Worm (Caenorhabditis elegans): ENCODE data around the gene F13E6.2.

F13E6.2 gene

ce11 chrX:10635608-10636007 is 38.5 kb downstream of the F13E6.2 start, which contains the start of gene daf-12:
Gene daf-12, plus strand, starts transcription at chrX:10635908.
- TF ChIP-seq unc-62 (GFP tag; optimal IDR thresholded peaks at IDR 0.05) = no peak

DNA sequence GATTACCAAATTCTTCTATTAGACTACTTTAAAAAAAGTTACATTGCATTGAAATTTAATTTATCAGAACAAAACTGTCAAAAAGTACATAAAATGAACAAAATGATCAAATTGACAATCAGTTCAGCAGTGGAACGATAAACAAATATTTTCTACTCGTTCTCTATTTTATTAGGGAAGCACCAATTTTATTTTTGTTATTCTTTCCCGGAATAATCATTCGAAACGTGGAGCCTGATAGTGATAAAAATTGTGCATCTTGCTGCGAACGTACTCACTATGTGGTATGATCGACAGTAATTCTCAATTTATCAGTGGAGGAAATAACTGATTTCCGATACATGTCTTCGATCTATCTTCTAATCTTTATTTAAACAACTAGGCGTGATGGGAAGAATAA is 42.2 kb downstream of the F13E6.2 start:
- TF ChIP-seq unc-62 (GFP tag; optimal IDR thresholded peaks at IDR 0.05) = no peak

ce11 chrX:10630952-10631351 is 43.1 kb downstream of the F13E6.2 start:
- no peak for TF ChIP-seq unc-62 (GFP tag; optimal IDR thresholded peaks at IDR 0.05)

DNA sequence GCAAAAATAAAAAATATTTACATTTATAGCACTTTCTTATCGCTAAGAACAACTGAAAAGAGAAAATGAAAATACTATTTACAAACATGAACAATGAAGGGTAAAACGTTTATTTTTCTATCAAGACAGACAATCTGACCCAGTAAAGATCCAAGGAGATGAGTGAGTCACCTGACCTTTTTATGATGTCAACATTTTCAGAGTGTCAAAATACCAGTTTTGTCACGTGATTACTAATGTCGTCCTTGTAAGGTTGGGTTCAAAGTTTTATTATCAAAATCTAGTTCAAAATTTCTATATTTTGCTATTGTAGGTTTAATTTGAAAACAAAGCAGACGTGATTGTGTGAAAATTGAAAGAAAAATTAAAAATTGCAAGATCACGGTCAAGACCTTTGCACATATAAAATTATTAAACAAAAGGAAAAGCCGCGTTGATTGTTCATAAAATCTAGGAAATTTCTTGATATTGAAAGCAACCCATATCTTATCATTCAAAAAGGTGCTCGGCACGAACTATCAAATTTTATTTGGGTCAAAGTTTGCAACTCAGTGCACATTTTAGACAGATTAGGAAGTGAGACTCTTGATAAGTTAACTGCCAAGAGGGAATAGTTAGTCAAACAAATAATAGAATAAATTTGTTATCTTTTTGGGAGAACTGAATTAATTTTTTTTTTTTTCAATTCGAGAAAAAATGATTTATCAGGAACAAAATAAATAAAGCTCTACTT is 43.9 kb downstream of the F13E6.2 start:
- no peak for TF ChIP-seq unc-62 (GFP tag; optimal IDR thresholded peaks at IDR 0.05)

DNA sequence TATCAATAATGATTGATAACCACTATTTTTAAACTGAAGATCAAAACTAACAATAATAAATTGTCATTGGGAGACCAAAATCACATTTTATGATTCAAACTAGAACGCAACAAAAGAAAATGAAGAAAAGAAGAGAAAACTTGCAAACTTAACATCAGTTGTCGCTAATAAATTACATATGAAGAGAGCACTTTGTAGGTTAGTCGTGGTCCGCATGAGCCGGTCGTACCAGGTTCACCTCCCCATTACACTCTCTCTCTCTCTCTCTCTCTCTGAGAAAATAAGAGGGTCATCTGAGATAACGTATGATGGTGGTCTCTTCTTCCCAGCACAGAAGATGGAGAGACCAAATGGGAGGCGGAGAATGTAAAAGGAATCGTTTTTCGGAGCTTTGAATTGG is 45.0 kb downstream of the F13E6.2 start:
- TF ChIP-seq unc-62 (GFP tag; optimal IDR thresholded peaks at IDR 0.05) = no peak

ce11 chrX:10628454-10628853 is 45.6 kb downstream of the F13E6.2 start, which contains the start of gene M79.2:
Gene M79.2, minus strand, starts transcription at chrX:10628807.
- no peak for TF ChIP-seq unc-62 (GFP tag; optimal IDR thresholded peaks at IDR 0.05)

DNA sequence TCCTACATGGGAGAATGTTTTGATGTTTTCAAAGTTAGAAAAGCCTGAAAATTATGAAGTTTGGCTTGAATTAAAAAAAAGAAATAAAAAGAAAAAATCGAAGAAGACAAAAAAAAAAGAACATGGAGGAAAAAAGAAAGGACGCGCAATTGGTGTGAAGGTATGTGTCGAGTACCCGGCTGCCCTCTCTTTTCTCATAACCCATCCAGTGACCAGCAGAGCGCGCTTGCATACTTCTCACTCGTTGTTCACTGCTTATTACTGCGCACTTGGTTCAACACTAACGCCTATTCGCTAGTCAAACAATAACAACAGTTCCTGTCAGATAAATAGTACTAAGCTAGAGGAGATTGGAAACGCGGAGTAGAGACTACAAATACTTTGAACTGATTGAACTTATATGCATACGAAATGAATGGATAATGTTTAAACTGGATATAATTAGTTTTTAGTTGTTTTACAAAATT is 49.9 kb downstream of the F13E6.2 start, which contains the start of gene abl-1:
abl-1 (minus strand) TSS at position 51 of the 467 bp plus-strand sequence.
- no peak for TF ChIP-seq unc-62 (GFP tag; optimal IDR thresholded peaks at IDR 0.05)

- TF ChIP-seq unc-62 (GFP tag; optimal IDR thresholded peaks at IDR 0.05) = no peak
Measured at ce11 chrX:10623119-10623518, 51.0 kb downstream of the F13E6.2 start.

DNA sequence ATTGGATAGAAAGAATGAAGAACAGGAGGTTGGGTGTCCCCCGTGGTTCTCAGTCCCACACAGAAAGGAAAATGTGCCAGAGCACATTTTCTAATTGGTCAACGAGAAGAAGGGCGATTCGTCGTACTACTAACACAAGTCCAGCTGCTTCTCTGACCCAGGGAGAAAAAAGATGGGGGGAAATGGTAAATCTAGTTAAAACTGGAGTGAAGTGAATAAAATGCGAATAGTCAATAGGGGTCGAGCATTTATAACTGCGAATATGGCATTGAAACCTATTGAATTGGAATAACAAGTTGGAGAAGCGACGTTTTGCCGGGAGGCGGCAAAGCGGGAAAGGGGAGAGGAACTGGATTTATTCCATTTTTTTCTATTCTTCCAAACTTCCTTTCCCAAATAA is 51.5 kb downstream of the F13E6.2 start:
- TF ChIP-seq unc-62 (GFP tag; optimal IDR thresholded peaks at IDR 0.05) = no peak

DNA sequence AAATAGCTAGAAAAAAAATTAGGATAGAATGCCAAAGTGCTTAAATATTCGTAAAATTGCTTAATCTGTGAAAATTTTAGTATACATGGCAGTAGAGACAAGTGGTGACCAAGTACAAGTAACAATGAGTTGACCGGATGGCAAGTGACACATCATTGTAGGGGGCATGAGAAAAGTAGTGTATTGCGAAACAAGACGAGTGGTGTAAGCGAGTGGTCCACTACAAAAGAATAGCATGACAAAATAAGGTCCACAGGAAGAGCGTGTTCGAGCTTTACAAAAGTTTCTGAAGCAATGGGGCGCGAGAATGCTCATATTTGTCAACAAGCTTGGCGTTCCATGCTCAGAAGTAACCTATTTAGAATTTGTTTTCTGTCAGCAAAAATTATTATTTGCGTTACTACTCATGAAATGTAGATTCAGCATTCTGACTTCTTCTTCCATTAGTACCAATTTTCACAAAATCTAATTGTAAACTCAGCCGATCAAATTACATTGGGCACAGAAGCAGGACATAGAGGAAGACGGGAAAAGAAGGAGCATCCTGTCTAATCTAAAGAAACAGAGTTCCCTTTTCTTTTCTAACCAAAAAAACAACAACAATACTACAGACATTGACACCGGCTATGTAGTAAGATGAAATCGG is 54.4 kb downstream of the F13E6.2 start:
- no peak for TF ChIP-seq unc-62 (GFP tag; optimal IDR thresholded peaks at IDR 0.05)

ce11 chrX:10618619-10619130 is 55.4 kb downstream of the F13E6.2 start:
- no peak for TF ChIP-seq unc-62 (GFP tag; optimal IDR thresholded peaks at IDR 0.05)

All from whole organism, dauer.